Worm (Caenorhabditis elegans) whole organism, L4/young adult: ENCODE data around the gene F31B9.2.

ENCODE experiments used
- W03F9.2 ChIP-seq: fragments of 150-350 bp; optimal IDR thresholded peaks from 2 replicates; lab custom pipeline; 2014; ENCODE audit warnings: missing biosample characterization, missing genetic modification characterization
- dao-5 ChIP-seq: sonication (generic microtip); optimal IDR thresholded peaks from 2 replicates; lab custom pipeline; 2016; ENCODE audit warnings: missing genotype, missing genetic modification characterization, moderate library complexity, missing compliant biosample characterization
- him-1 ChIP-seq: sonication (generic microtip); optimal IDR thresholded peaks from 2 replicates; lab custom pipeline; 2016; ENCODE audit warnings: missing genotype, missing genetic modification reagents, missing genetic modification characterization, missing compliant biosample characterization

DNA sequence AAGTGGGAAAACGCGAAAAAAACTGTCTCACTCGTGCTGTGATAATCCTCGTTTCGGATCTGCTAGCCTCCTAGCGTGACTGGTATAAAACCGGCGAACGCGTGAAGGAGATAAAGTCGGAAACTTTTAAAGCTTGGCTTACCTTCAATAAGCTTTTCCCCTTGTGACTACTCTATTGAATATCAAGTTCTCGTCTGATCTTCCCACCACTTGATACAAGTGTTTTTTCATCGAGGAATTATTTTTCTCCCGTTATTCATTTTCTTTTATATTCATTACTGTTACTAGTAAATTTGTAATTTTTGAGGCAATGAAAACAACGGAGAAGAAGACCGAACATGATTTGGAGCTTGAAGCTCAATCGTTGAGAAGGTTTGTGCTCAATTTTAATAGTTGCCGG, 34.0 kb downstream of the F31B9.2 start, which contains the start of gene col-186:
- no peak for TF ChIP-seq W03F9.2 (tag; lab: Kevin White, UChicago)
- no peak for TF ChIP-seq him-1
- TF ChIP-seq dao-5 (tag; lab: Kevin White, UChicago): no peak
